Worm (Caenorhabditis elegans) whole organism, L2 larva: ENCODE data around the gene etr-1.

Experiments
- R02D3.7 ChIP-seq: fragments of 150-350 bp; optimal IDR thresholded peaks from 2 replicates; lab custom pipeline; 2014; ENCODE audit warnings: missing biosample characterization, missing genetic modification characterization
- ama-1 ChIP-seq: fragments of 150-350 bp; optimal IDR thresholded peaks from 2 replicates; lab custom pipeline; 2018; ENCODE audit warnings: inconsistent platforms
- elt-3 ChIP-seq: sonication (generic microtip); optimal IDR thresholded peaks from 2 replicates; lab custom pipeline; 2017; ENCODE audit warnings: missing biosample characterization, missing genetic modification characterization
- lsy-2 ChIP-seq, 2 experiments: fragments of 150-350 bp in 1 of 2; sonication (generic microtip) in 1 of 2; optimal IDR thresholded peaks; 2 replicates each; lab custom pipeline; 2014 to 2017; ENCODE audit warnings: missing biosample characterization in 2 of 2, missing genetic modification characterization in 2 of 2
- mdl-1 ChIP-seq, 2 experiments: fragments of 150-350 bp in 1 of 2; sonication (generic microtip) in 1 of 2; optimal IDR thresholded peaks; 2 replicates each; lab custom pipeline; 2017; ENCODE audit warnings: missing biosample characterization in 2 of 2, missing genetic modification characterization in 2 of 2
- nhr-11 ChIP-seq: fragments of 150-350 bp; optimal IDR thresholded peaks from 2 replicates; lab custom pipeline; 2014; ENCODE audit warnings: missing biosample characterization, missing genetic modification characterization
- nhr-129 ChIP-seq: fragments of 150-350 bp; optimal IDR thresholded peaks from 2 replicates; lab custom pipeline; 2014; ENCODE audit warnings: missing biosample characterization, missing genetic modification characterization
- nhr-6 ChIP-seq: fragments of 150-350 bp; optimal IDR thresholded peaks from 2 replicates; lab custom pipeline; 2014; ENCODE audit warnings: missing biosample characterization, missing genetic modification characterization
- zag-1 ChIP-seq: fragments of 150-350 bp; optimal IDR thresholded peaks from 2 replicates; lab custom pipeline; 2014; ENCODE audit warnings: missing biosample characterization, missing genetic modification characterization
- ztf-11 ChIP-seq: sonication (generic microtip); optimal IDR thresholded peaks from 2 replicates; lab custom pipeline; 2017; ENCODE audit warnings: missing biosample characterization, missing genetic modification characterization

ce11 chrII:219846-220503 is 57.8 kb downstream of the etr-1 start:
- no peak for TF ChIP-seq elt-3
- TF ChIP-seq zag-1, result no peak
- TF ChIP-seq R02D3.7 (tag; lab: Kevin White, UChicago), result no peak
- no peak for TF ChIP-seq nhr-129 (tag; lab: Kevin White, UChicago)
- no peak for TF ChIP-seq nhr-6 (tag; lab: Kevin White, UChicago)
- TF ChIP-seq nhr-11 (tag; lab: Kevin White, UChicago), result no peak
- TF ChIP-seq mdl-1 (tag; optimal IDR thresholded peaks at IDR 0.05; lab: Kevin White, UChicago), result no peak
- no peak for TF ChIP-seq ama-1 (lab: Kevin White, UChicago)
- no peak for TF ChIP-seq lsy-2 (tag; optimal IDR thresholded peaks at IDR 0.05; lab: Kevin White, UChicago)
- TF ChIP-seq ztf-11, result no peak
